Worm (Caenorhabditis elegans): ENCODE measurements around the gene dhs-9.
A peak's percentile ranks its signal among the peaks of the same experiment; 100 is the strongest.

Gene dhs-9

ce11 chrIII:5407060-5407459, 39.2 kb upstream of the dhs-9 start (continued):
- no peak for TF ChIP-seq mcd-1 (GFP tag; IDR thresholded peaks at IDR 0.05)

ce11 chrIII:5406314-5406713, 38.5 kb upstream of the dhs-9 start:
- no peak for TF ChIP-seq F57C9.4 (tag; optimal IDR thresholded peaks at IDR 0.05)
- no peak for TF ChIP-seq mes-4 (tag; optimal IDR thresholded peaks at IDR 0.05)
- TF ChIP-seq egrh-3 (GFP tag; IDR thresholded peaks at IDR 0.05) = no peak
- TF ChIP-seq F23B12.7 (tag; optimal IDR thresholded peaks at IDR 0.05; ENCODE audit: insufficient read depth) = no peak
- no peak for TF ChIP-seq madf-10 (tag; optimal IDR thresholded peaks at IDR 0.05)
- TF ChIP-seq aptf-3 (GFP tag; IDR thresholded peaks at IDR 0.05) = peak; percentile 100
- no peak for TF ChIP-seq Y53G8AR.9 (GFP tag; conservative IDR thresholded peaks at IDR 0.05)
- TF ChIP-seq ets-4 (GFP tag; optimal IDR thresholded peaks at IDR 0.05) = no peak
- no peak for TF ChIP-seq lir-1 (GFP tag; conservative IDR thresholded peaks at IDR 0.05)
- no peak for TF ChIP-seq hrde-1 (tag; optimal IDR thresholded peaks at IDR 0.05; ENCODE audit: borderline replicate concordance)
- no peak for TF ChIP-seq ZK185.1 (tag; optimal IDR thresholded peaks at IDR 0.05; ENCODE audit: poor library complexity, severe bottlenecking)
- no peak for TF ChIP-seq lin-40 (tag; optimal IDR thresholded peaks at IDR 0.05)
- TF ChIP-seq mcd-1 (GFP tag; IDR thresholded peaks at IDR 0.05) = peak; percentile 39; the same call in 1 of the 2 replicates
- TF ChIP-seq unc-62 (GFP tag; optimal IDR thresholded peaks at IDR 0.05) = no peak
- no peak for TF ChIP-seq egl-44 (GFP tag; IDR thresholded peaks at IDR 0.05)
- TF ChIP-seq F10E7.11 (tag; optimal IDR thresholded peaks at IDR 0.05) = no peak
- TF ChIP-seq atf-7 (tag; optimal IDR thresholded peaks at IDR 0.05) = no peak
- no peak for TF ChIP-seq ztf-18 (tag; optimal IDR thresholded peaks at IDR 0.05)
- TF ChIP-seq F39B2.1 (GFP tag; IDR thresholded peaks at IDR 0.05) = no peak
- TF ChIP-seq pbrm-1 (GFP tag; IDR thresholded peaks at IDR 0.05) = no peak
- no peak for TF ChIP-seq lag-1 (GFP tag; IDR thresholded peaks at IDR 0.05)
- TF ChIP-seq sea-2 (GFP tag; IDR thresholded peaks at IDR 0.05) = no peak
- no peak for TF ChIP-seq Y79H2A.3 (GFP tag; conservative IDR thresholded peaks at IDR 0.05)
- TF ChIP-seq mxl-1 (tag; optimal IDR thresholded peaks at IDR 0.05) = no peak
- no peak for TF ChIP-seq ceh-100 (GFP tag; IDR thresholded peaks at IDR 0.05)
- TF ChIP-seq B0019.2 (GFP tag; conservative IDR thresholded peaks at IDR 0.05) = no peak
- TF ChIP-seq snpc-1.3 (tag; optimal IDR thresholded peaks at IDR 0.05; ENCODE audit: insufficient read depth) = no peak
- no peak for TF ChIP-seq dpff-1 (tag; optimal IDR thresholded peaks at IDR 0.05)
- peak; percentile 19 for TF ChIP-seq dpl-1 (GFP tag; optimal IDR thresholded peaks at IDR 0.05)
- TF ChIP-seq madf-8 (GFP tag; conservative IDR thresholded peaks at IDR 0.05) = peak; percentile 86
- TF ChIP-seq nhr-80 (tag; optimal IDR thresholded peaks at IDR 0.05) = no peak
- TF ChIP-seq ama-1 (optimal IDR thresholded peaks at IDR 0.05) = no peak
- TF ChIP-seq ama-1 (GFP tag; optimal IDR thresholded peaks at IDR 0.05) = no peak
- peak; percentile 52 for TF ChIP-seq D2030.7 (GFP tag; IDR thresholded peaks at IDR 0.05)
- no peak for TF ChIP-seq tbp1 (GFP tag; optimal IDR thresholded peaks at IDR 0.05)
- no peak for TF ChIP-seq unc-130 (GFP tag; optimal IDR thresholded peaks at IDR 0.05)
- no peak for TF ChIP-seq zfh-2 (GFP tag; conservative IDR thresholded peaks at IDR 0.05)
- TF ChIP-seq nfyb-1 (GFP tag; IDR thresholded peaks at IDR 0.05) = no peak
- no peak for TF ChIP-seq mel-28 (tag; optimal IDR thresholded peaks at IDR 0.05; ENCODE audit: borderline replicate concordance)
- peak; percentile 67 for TF ChIP-seq xnd-1 (tag; optimal IDR thresholded peaks at IDR 0.05)
- TF ChIP-seq somi-1 (GFP tag; optimal IDR thresholded peaks at IDR 0.05) = no peak
- TF ChIP-seq B0261.1 (tag; optimal IDR thresholded peaks at IDR 0.05) = no peak
- no peak for TF ChIP-seq akir-1 (GFP tag; optimal IDR thresholded peaks at IDR 0.05)
- no peak for TF ChIP-seq sptf-2 (GFP tag; optimal IDR thresholded peaks at IDR 0.05)
- no peak for TF ChIP-seq F52B5.7 (tag; optimal IDR thresholded peaks at IDR 0.05)
- no peak for TF ChIP-seq ztf-25 (GFP tag; IDR thresholded peaks at IDR 0.05)
- TF ChIP-seq nhr-179 (tag; optimal IDR thresholded peaks at IDR 0.05) = no peak
- TF ChIP-seq pha-4 (tag; optimal IDR thresholded peaks at IDR 0.05) = no peak
